Worm (Caenorhabditis elegans): ENCODE data around the gene C46C2.5.

- TF ChIP-seq zag-1 (tag; optimal IDR thresholded peaks at IDR 0.05) (no peak), nhr-237 (tag; optimal IDR thresholded peaks at IDR 0.05) (no peak), unc-62 (GFP tag; optimal IDR thresholded peaks at IDR 0.05) (no peak), peb-1 (tag; optimal IDR thresholded peaks at IDR 0.05) (no peak), nhr-6 (tag; optimal IDR thresholded peaks at IDR 0.05) (no peak), blmp-1 (tag; optimal IDR thresholded peaks at IDR 0.05; ENCODE audit: insufficient read depth) (no peak), nhr-11 (tag; optimal IDR thresholded peaks at IDR 0.05) (no peak), skn-1 (tag; optimal IDR thresholded peaks at IDR 0.05) (no peak), lsy-2 (tag; optimal IDR thresholded peaks at IDR 0.05) (no peak), elt-3 (tag; optimal IDR thresholded peaks at IDR 0.05) (no peak), elt-1 (tag; optimal IDR thresholded peaks at IDR 0.05) (no peak), ama-1 (optimal IDR thresholded peaks at IDR 0.05) (no peak), crh-2 (tag; optimal IDR thresholded peaks at IDR 0.05) (no peak), lin-39 (tag; optimal IDR thresholded peaks at IDR 0.05) (no peak)
These were observed 6.9 kb upstream of the C46C2.5 start for ce11 chrIV:9199148-9199938.
